Worm (Caenorhabditis elegans): ENCODE data around the gene arl-6.

DNA sequence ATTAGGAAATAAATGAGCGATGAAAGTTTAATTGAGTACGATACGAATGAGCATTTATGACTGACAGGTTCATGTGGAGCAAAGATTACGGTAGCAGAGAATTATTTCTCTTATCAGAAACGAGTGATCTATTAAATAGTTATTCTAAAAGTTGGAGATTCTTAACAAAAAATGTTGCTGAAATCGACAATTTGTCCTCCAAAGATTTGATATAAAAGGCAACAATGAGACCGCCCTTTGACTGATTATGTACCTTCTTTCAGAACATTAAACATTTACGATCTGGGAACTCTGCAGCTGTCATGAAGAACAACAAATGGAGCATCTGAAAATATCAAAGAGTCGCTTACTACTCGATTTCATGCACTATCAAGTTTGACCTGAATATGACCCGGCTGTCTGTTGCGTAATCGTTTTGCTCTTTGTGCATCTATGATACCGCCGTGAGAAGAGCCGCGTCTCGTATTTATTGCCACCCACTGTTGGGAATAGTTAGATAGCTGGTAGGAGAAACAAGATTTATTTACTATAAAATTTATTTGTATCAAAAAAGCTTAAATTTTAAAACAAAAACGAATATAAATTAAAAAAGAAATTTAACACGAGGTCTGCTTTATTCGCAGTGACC lies 5.0 kb downstream of the arl-6 start, which contains the start of gene pal-1:
- no peak for TF ChIP-seq ets-7 (tag; optimal IDR thresholded peaks at IDR 0.05)
- no peak for TF ChIP-seq ama-1 (optimal IDR thresholded peaks at IDR 0.05)
- no peak for TF ChIP-seq tbx-37 (GFP tag; conservative IDR thresholded peaks at IDR 0.05)
- TF ChIP-seq tbx-11 (GFP tag; IDR thresholded peaks at IDR 0.05) = no peak

Data from whole organism, early embryonic.